Worm (Caenorhabditis elegans): Measurements from ENCODE around the gene F01F1.2.

DNA sequence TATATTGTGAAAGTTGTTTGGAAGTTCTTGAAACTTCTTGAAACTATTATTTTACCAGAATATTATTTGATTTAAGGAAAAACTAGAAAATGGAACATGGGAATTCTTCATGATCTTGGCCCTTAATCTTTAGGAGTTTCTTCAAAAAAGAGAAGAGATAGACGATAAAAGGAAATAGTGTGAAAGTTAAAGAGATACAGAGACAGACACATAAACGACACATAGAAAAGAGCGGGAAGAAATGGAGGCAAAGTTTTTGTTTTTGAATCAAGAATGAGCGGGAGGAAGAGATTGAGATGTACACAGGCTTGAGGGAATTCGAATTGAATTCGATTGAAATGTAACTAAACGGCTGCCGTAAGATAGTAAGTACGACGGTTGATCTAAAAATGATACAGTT is 19.1 kb downstream of the F01F1.2 start:
- TF ChIP-seq nhr-237 (tag; optimal IDR thresholded peaks at IDR 0.05) (no peak), lin-13 (GFP tag; optimal IDR thresholded peaks at IDR 0.05) (no peak), unc-62 (GFP tag; optimal IDR thresholded peaks at IDR 0.05) (no peak), ztf-11 (tag; optimal IDR thresholded peaks at IDR 0.05) (no peak)
